Worm (Caenorhabditis elegans): ENCODE data around the gene Y49E10.29.

Gene Y49E10.29

DNA sequence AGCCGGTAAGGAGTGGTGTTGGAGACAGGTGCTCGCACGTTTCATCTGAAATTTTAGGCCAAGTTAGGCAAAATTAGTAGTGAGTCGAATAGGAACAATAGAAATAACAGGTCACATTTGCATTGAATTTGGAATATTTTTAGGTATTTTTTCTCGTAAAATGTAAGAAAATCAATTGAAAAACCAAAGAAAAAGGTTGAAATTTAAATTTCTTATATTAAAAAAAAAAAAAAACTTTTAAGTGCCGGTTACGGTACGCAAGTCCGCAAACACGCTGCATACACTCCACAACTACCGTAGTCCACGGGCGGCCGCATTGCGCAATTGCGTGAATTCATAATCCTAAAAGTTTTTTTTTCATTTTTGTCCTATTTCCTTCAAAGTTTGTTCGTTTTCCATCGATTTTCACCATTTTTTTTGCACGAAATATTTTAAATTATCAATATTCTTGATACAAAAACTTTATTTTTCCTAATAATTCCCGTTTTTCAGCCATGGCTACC is 26.7 kb downstream of the Y49E10.29 start, which contains the start of the genes Y111B2A.1 and Y111B2A.2 (continued):
- no peak for TF ChIP-seq hsf-1 (GFP tag; IDR thresholded peaks at IDR 0.05)
- no peak for TF ChIP-seq attf-5 (GFP tag; optimal IDR thresholded peaks at IDR 0.05)
- no peak for TF ChIP-seq let-607 (tag; optimal IDR thresholded peaks at IDR 0.05)
- TF ChIP-seq dox-1 (GFP tag; IDR thresholded peaks at IDR 0.05) = no peak
- no peak for TF ChIP-seq dpff-1 (tag; optimal IDR thresholded peaks at IDR 0.05)
- TF ChIP-seq ZK185.1 (tag; optimal IDR thresholded peaks at IDR 0.05; ENCODE audit: poor library complexity, severe bottlenecking) = no peak
- TF ChIP-seq madf-8 (GFP tag; conservative IDR thresholded peaks at IDR 0.05) = peak; percentile 38
- no peak for TF ChIP-seq him-1 (tag; optimal IDR thresholded peaks at IDR 0.05)
- TF ChIP-seq hlh-12 (tag; optimal IDR thresholded peaks at IDR 0.05) = no peak
- no peak for TF ChIP-seq B0261.1 (tag; optimal IDR thresholded peaks at IDR 0.05)
- no peak for TF ChIP-seq aptf-2 (GFP tag; conservative IDR thresholded peaks at IDR 0.05)
- no peak for TF ChIP-seq ama-1 (optimal IDR thresholded peaks at IDR 0.05)
- TF ChIP-seq ama-1 (GFP tag; optimal IDR thresholded peaks at IDR 0.05) = no peak
- TF ChIP-seq sdz-38 (tag; optimal IDR thresholded peaks at IDR 0.05) = no peak
- peak; percentile 48 for TF ChIP-seq lin-54 (GFP tag; optimal IDR thresholded peaks at IDR 0.05)
- TF ChIP-seq hmg-20 (GFP tag; IDR thresholded peaks at IDR 0.05) = no peak
- TF ChIP-seq ets-4 (GFP tag; optimal IDR thresholded peaks at IDR 0.05) = no peak
- peak; percentile 72 for TF ChIP-seq F49E8.2 (tag; optimal IDR thresholded peaks at IDR 0.05; ENCODE audit: insufficient read depth)
- TF ChIP-seq xnd-1 (tag; optimal IDR thresholded peaks at IDR 0.05) = no peak
- no peak for TF ChIP-seq aptf-3 (GFP tag; IDR thresholded peaks at IDR 0.05)
- TF ChIP-seq attf-6 (GFP tag; IDR thresholded peaks at IDR 0.05) = no peak
- TF ChIP-seq Y79H2A.3 (GFP tag; conservative IDR thresholded peaks at IDR 0.05) = no peak
- no peak for TF ChIP-seq rcor-1 (GFP tag; IDR thresholded peaks at IDR 0.05)
- no peak for TF ChIP-seq akir-1 (GFP tag; optimal IDR thresholded peaks at IDR 0.05)
- TF ChIP-seq Y67H2A.10 (GFP tag; conservative IDR thresholded peaks at IDR 0.05) = no peak
- peak; percentile 98 for TF ChIP-seq lsl-1 (GFP tag; optimal IDR thresholded peaks at IDR 0.05)
- no peak for TF ChIP-seq F57C9.4 (tag; optimal IDR thresholded peaks at IDR 0.05)
- no peak for TF ChIP-seq lir-1 (GFP tag; conservative IDR thresholded peaks at IDR 0.05)
- TF ChIP-seq rpc-1 (optimal IDR thresholded peaks at IDR 0.05) = no peak
- no peak for TF ChIP-seq rpc-1 (tag; optimal IDR thresholded peaks at IDR 0.05)
- TF ChIP-seq lin-26 (GFP tag; IDR thresholded peaks at IDR 0.05) = no peak
- TF ChIP-seq F39B2.1 (GFP tag; IDR thresholded peaks at IDR 0.05) = no peak
- no peak for TF ChIP-seq rec-8 (tag; optimal IDR thresholded peaks at IDR 0.05)
- no peak for TF ChIP-seq Y53G8AR.9 (GFP tag; conservative IDR thresholded peaks at IDR 0.05)
- TF ChIP-seq Y53F4B.3 (GFP tag; IDR thresholded peaks at IDR 0.05) = no peak
- TF ChIP-seq egl-44 (GFP tag; IDR thresholded peaks at IDR 0.05) = no peak
- TF ChIP-seq F23B12.7 (tag; optimal IDR thresholded peaks at IDR 0.05; ENCODE audit: insufficient read depth) = no peak
- TF ChIP-seq ztf-28 (GFP tag; IDR thresholded peaks at IDR 0.05) = no peak
- TF ChIP-seq F22D6.2 (tag; optimal IDR thresholded peaks at IDR 0.05) = no peak
- no peak for TF ChIP-seq egl-18 (GFP tag; IDR thresholded peaks at IDR 0.05)
- TF ChIP-seq zfh-2 (GFP tag; conservative IDR thresholded peaks at IDR 0.05) = no peak
- TF ChIP-seq nfyb-1 (GFP tag; IDR thresholded peaks at IDR 0.05) = no peak
- no peak for TF ChIP-seq snpc-1.1 (tag; optimal IDR thresholded peaks at IDR 0.05; ENCODE audit: insufficient read depth)
- TF ChIP-seq F33H1.4 (GFP tag; IDR thresholded peaks at IDR 0.05) = peak; percentile 48
- TF ChIP-seq hlh-26 (GFP tag; conservative IDR thresholded peaks at IDR 0.05) = no peak
- TF ChIP-seq nhr-90 (tag; optimal IDR thresholded peaks at IDR 0.05) = no peak
- TF ChIP-seq gei-17 (GFP tag; optimal IDR thresholded peaks at IDR 0.05) = no peak
- TF ChIP-seq hmg-1.2 (GFP tag; IDR thresholded peaks at IDR 0.05) = peak; percentile 20; the same call in 1 of the 2 replicates
- TF ChIP-seq mcd-1 (GFP tag; IDR thresholded peaks at IDR 0.05) = no peak
